Worm (Caenorhabditis elegans) whole organism, L4/young adult: ENCODE data around the gene lbp-4.

Experiments used
- dao-5 ChIP-seq: sonication (generic microtip); optimal IDR thresholded peaks from 2 replicates; lab custom pipeline; 2016; ENCODE audit warnings: missing genotype, missing genetic modification characterization, moderate library complexity, missing compliant biosample characterization
- him-1 ChIP-seq: sonication (generic microtip); optimal IDR thresholded peaks from 2 replicates; lab custom pipeline; 2016; ENCODE audit warnings: missing genotype, missing genetic modification reagents, missing genetic modification characterization, missing compliant biosample characterization

- TF ChIP-seq him-1 (tag; lab: Kevin White, UChicago) (no peak), dao-5 (no peak)
These were observed 8.6 kb upstream of the lbp-4 start, which contains the start of gene ZK742.4 for ce11 chrV:7811758-7812157.
